Fruit fly (Drosophila melanogaster) Kc167 (cell line): Measurements from ENCODE around the gene Ctr9.

ENCODE experiments used
- Myc ChIP-seq: fragments of >200 bp; optimal IDR thresholded peaks from 2 replicates; lab custom pipeline; 2017; ENCODE audit warnings: missing external identifiers
- Sin3A ChIP-seq: fragments of >200 bp; optimal IDR thresholded peaks from 2 replicates; lab custom pipeline; 2018; ENCODE audit warnings: missing external identifiers
- h ChIP-seq: fragments of >200 bp; optimal IDR thresholded peaks from 3 replicates; lab custom pipeline; 2018; ENCODE audit warnings: missing external identifiers
- insv ChIP-seq: fragments of >200 bp; optimal IDR thresholded peaks from 3 replicates; lab custom pipeline; 2018; ENCODE audit warnings: missing external identifiers
- psq ChIP-seq: fragments of >200 bp; optimal IDR thresholded peaks from 2 replicates; lab custom pipeline; 2017; ENCODE audit warnings: missing external identifiers
- ttk ChIP-seq: sonication (Bioruptor generic); optimal IDR thresholded peaks from 2 replicates; lab custom pipeline; 2017; ENCODE audit warnings: missing external identifiers

Gene Ctr9

dm6 chr3L:1302234-1302949 is 4.6 kb upstream of the Ctr9 start, which contains the start of the genes Rac1 and Acat2:
Rac1 (minus strand) TSS chr3L:1302683.
Acat2 (plus strand) TSS chr3L:1302944.
- no peak for TF ChIP-seq psq (lab: Kevin White, UChicago)
- no peak for TF ChIP-seq h (lab: Kevin White, UChicago)
- no peak for TF ChIP-seq ttk (lab: Kevin White, UChicago)
- TF ChIP-seq insv (lab: Kevin White, UChicago) = no peak
- no peak for TF ChIP-seq Myc (lab: Kevin White, UChicago)
- no peak for TF ChIP-seq Sin3A (lab: Kevin White, UChicago)

- TF ChIP-seq ttk (lab: Kevin White, UChicago) = no peak
- no peak for TF ChIP-seq psq (lab: Kevin White, UChicago)
- TF ChIP-seq Myc (lab: Kevin White, UChicago) = no peak
- TF ChIP-seq insv (lab: Kevin White, UChicago) = no peak
- no peak for TF ChIP-seq Sin3A (lab: Kevin White, UChicago)
Observed at dm6 chr3L:1302950-1303352, 4.1 kb upstream of the Ctr9 start.

dm6 chr3L:1305317-1305716 is 1.7 kb upstream of the Ctr9 start:
- TF ChIP-seq h (lab: Kevin White, UChicago) (no peak), psq (lab: Kevin White, UChicago) (no peak), insv (lab: Kevin White, UChicago) (no peak), Sin3A (lab: Kevin White, UChicago) (no peak), Myc (lab: Kevin White, UChicago) (no peak), ttk (lab: Kevin White, UChicago) (no peak)

DNA sequence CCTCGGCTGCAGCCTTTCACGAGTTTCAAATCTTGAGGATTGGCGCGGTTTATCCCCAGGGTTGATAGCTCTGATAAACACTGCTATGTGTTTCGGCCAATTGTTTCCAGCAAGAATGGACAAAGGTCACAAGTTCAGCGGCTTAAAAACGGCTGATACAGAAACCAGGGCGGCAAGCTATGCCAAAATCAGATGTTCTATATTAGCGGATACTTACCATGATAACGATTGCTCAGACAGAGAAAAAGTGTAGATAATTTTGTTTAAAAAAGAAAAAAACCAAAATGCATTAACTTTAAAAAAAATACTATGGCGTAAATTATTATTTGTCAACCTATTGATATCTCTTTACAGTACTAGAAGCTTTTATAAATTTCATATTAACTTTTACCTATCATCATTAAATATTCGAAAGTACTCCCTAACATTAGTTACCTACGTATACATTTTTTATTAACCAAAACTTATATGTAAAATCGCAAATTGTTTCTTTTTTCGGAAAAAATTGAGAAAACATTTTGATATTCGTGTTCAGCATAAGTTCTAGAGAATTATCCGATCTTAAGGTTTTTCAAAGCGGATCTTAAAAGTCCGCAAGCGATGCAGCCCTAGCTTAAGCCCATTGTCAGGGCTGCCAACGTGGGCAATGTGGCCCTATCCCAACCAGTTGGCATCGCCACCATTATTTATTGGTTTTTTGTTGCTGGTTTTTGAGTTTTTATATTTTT is 6.2 kb downstream of the Ctr9 start, which contains the start of the genes sturkopf and Herc4:
TSS of gene sturkopf (minus strand) at position 339 of the 728 bp plus-strand sequence.
TSS of gene Herc4 (plus strand) at position 658 of the 728 bp plus-strand sequence.
- TF ChIP-seq Sin3A (lab: Kevin White, UChicago) (no peak), ttk (lab: Kevin White, UChicago) (no peak), h (lab: Kevin White, UChicago) (no peak), insv (lab: Kevin White, UChicago) (no peak), Myc (lab: Kevin White, UChicago) (no peak), psq (lab: Kevin White, UChicago) (no peak)

dm6 chr3L:1318241-1318640 is 11.2 kb downstream of the Ctr9 start, which contains the start of gene Myo61F:
Myo61F (plus strand) TSS chr3L:1318480.
- TF ChIP-seq psq (lab: Kevin White, UChicago) (no peak), ttk (lab: Kevin White, UChicago) (no peak), insv (lab: Kevin White, UChicago) (no peak), Myc (lab: Kevin White, UChicago) (no peak), Sin3A (lab: Kevin White, UChicago) (no peak), h (lab: Kevin White, UChicago) (no peak)

DNA sequence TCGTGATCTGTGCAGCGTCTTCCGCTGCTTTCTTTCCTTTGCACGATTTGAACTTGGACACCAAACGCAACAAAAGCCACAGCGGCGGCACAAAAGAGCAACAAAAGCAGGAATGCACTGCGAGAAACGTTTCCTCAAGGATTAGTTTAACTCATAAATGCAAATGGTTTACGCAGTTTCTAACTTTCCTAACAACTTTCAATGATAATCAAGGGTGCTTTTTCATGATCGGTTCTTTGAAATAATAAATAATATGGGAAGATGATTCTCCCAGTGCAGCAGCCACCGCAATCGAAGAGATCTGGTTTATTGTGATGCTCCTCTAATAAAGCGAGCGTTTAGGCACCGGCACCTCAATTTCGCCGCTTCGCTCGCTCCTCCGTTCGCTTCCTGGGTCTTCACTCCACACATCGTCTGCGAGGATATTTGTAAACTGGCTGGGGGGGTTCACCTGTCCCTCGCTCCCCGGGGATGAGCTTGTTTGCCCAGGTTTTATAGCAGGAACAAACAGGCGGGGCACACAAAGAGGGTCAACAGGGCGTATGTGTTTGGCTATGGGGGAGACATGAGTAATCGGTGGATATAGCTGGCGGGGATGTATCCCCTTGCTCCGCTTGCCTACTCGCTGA is 12.2 kb downstream of the Ctr9 start:
- TF ChIP-seq psq (lab: Kevin White, UChicago) (no peak), ttk (lab: Kevin White, UChicago) (no peak), Sin3A (lab: Kevin White, UChicago) (no peak), insv (lab: Kevin White, UChicago) (no peak), h (lab: Kevin White, UChicago) (no peak), Myc (lab: Kevin White, UChicago) (no peak)

dm6 chr3L:1320230-1320930 is 13.4 kb downstream of the Ctr9 start:
- TF ChIP-seq h (lab: Kevin White, UChicago) (no peak), Myc (lab: Kevin White, UChicago) (no peak), Sin3A (lab: Kevin White, UChicago) (no peak)

- TF ChIP-seq ttk (lab: Kevin White, UChicago) (no peak), insv (lab: Kevin White, UChicago) (no peak), h (lab: Kevin White, UChicago) (no peak), Sin3A (lab: Kevin White, UChicago) (no peak), psq (lab: Kevin White, UChicago) (no peak), Myc (lab: Kevin White, UChicago) (no peak)
Observed at dm6 chr3L:1320931-1321556, 14.0 kb downstream of the Ctr9 start.

- TF ChIP-seq Myc (lab: Kevin White, UChicago) (no peak), insv (lab: Kevin White, UChicago) (no peak), h (lab: Kevin White, UChicago) (no peak), Sin3A (lab: Kevin White, UChicago) (no peak), ttk (lab: Kevin White, UChicago) (no peak), psq (lab: Kevin White, UChicago) (no peak)
Observed at dm6 chr3L:1322159-1322558, 15.1 kb downstream of the Ctr9 start.

- no peak for TF ChIP-seq Sin3A (lab: Kevin White, UChicago)
- TF ChIP-seq ttk (lab: Kevin White, UChicago) = no peak
- no peak for TF ChIP-seq insv (lab: Kevin White, UChicago)
- TF ChIP-seq h (lab: Kevin White, UChicago) = no peak
- no peak for TF ChIP-seq psq (lab: Kevin White, UChicago)
- no peak for TF ChIP-seq Myc (lab: Kevin White, UChicago)
Observed at dm6 chr3L:1322706-1323105, 15.7 kb downstream of the Ctr9 start, which contains the start of gene CG9184. CG9184 (minus strand) TSS chr3L:1322806.
